Fruit fly (Drosophila melanogaster) whole organism, embryonic: ENCODE data around the gene pkaap.
A peak's percentile ranks its signal among the peaks of the same experiment; 100 is the strongest.

Experiments
- B-H1 ChIP-seq: fragments of 200-800 bp; sonication (Bioruptor generic); IDR thresholded peaks from 3 replicates; pipeline ENCODE4 v1.3.6; 2022; ENCODE audit warnings: missing biosample characterization, missing genetic modification characterization
- Bgb ChIP-seq: fragments of 200-800 bp; sonication (Bioruptor generic); IDR thresholded peaks from 2 replicates; pipeline ENCODE4 v1.3.6; 2022; ENCODE audit warnings: missing biosample characterization, missing genetic modification characterization; ENCODE audit not compliant: partially characterized antibody
- CG11695 ChIP-seq: fragments of 200-800 bp; sonication (Bioruptor generic); IDR thresholded peaks from 3 replicates; pipeline ENCODE4 v1.3.6; 2022; ENCODE audit warnings: missing biosample characterization, missing genetic modification characterization
- CG12391 ChIP-seq: fragments of 200-800 bp; sonication (Bioruptor generic); optimal IDR thresholded peaks from 3 replicates; lab custom pipeline; 2018; ENCODE audit warnings: missing biosample characterization, mild to moderate bottlenecking, missing genetic modification characterization, moderate library complexity
- CG13624 ChIP-seq: fragments of 200-800 bp; sonication (Bioruptor generic); optimal IDR thresholded peaks from 2 replicates; lab custom pipeline; 2016; ENCODE audit warnings: missing biosample characterization, missing genetic modification characterization
- CG14667 ChIP-seq: fragments of 200-800 bp; sonication (Bioruptor generic); IDR thresholded peaks from 2 replicates; pipeline ENCODE4 v1.3.6; 2022; ENCODE audit warnings: missing biosample characterization, missing genetic modification characterization
- CG15601 ChIP-seq: fragments of 200-800 bp; sonication (Bioruptor generic); optimal IDR thresholded peaks from 3 replicates; lab custom pipeline; 2019; ENCODE audit warnings: missing biosample characterization, mild to moderate bottlenecking, missing genetic modification characterization, moderate library complexity
- CG15696 ChIP-seq: fragments of 200-800 bp; sonication (Bioruptor generic); optimal IDR thresholded peaks from 2 replicates; lab custom pipeline; 2019; ENCODE audit warnings: missing biosample characterization, mild to moderate bottlenecking, missing genetic modification characterization, moderate library complexity
- CG1647 ChIP-seq: fragments of 200-800 bp; sonication (Bioruptor generic); optimal IDR thresholded peaks from 3 replicates; lab custom pipeline; 2016; ENCODE audit warnings: missing biosample characterization, missing genetic modification characterization
- CG17802 ChIP-seq: fragments of 200-800 bp; sonication (Bioruptor generic); optimal IDR thresholded peaks from 2 replicates; lab custom pipeline; 2018; ENCODE audit warnings: missing biosample characterization, mild to moderate bottlenecking, missing genetic modification characterization, moderate library complexity
- CG1792 ChIP-seq: fragments of 200-800 bp; sonication (Bioruptor generic); optimal IDR thresholded peaks from 2 replicates; lab custom pipeline; 2016; ENCODE audit warnings: missing biosample characterization, missing genetic modification characterization
- CG18476 ChIP-seq: fragments of 200-800 bp; sonication (Bioruptor generic); optimal IDR thresholded peaks from 2 replicates; lab custom pipeline; 2016; ENCODE audit warnings: missing biosample characterization, mild to moderate bottlenecking, missing genetic modification characterization
- CG30431 ChIP-seq: fragments of 200-800 bp; sonication (Bioruptor generic); optimal IDR thresholded peaks from 2 replicates; lab custom pipeline; 2017; ENCODE audit warnings: missing biosample characterization, missing genetic modification characterization
- CG3163 ChIP-seq: fragments of 200-800 bp; sonication (Bioruptor generic); optimal IDR thresholded peaks from 3 replicates; lab custom pipeline; 2016; ENCODE audit warnings: missing biosample characterization, missing genetic modification characterization
- CG4707 ChIP-seq: fragments of 200-800 bp; sonication (Bioruptor generic); optimal IDR thresholded peaks from 2 replicates; lab custom pipeline; 2018; ENCODE audit warnings: missing biosample characterization, mild to moderate bottlenecking, missing genetic modification characterization, moderate library complexity
- CG5180 ChIP-seq: fragments of 200-800 bp; sonication (Bioruptor generic); optimal IDR thresholded peaks from 3 replicates; lab custom pipeline; 2017; ENCODE audit warnings: missing biosample characterization, missing genetic modification characterization, mild to moderate bottlenecking, moderate library complexity, missing genetic modification reagents
- CG8478 ChIP-seq: fragments of >200 bp; optimal IDR thresholded peaks from 2 replicates; lab custom pipeline; 2018
- CG8924 ChIP-seq: fragments of 200-800 bp; optimal IDR thresholded peaks from 3 replicates; lab custom pipeline; 2019; ENCODE audit warnings: missing biosample characterization, mild to moderate bottlenecking, missing genetic modification characterization, moderate library complexity
- CG9932 ChIP-seq: fragments of 200-800 bp; sonication (Bioruptor generic); IDR thresholded peaks from 2 replicates; pipeline ENCODE4 v1.3.6; 2022; ENCODE audit warnings: missing biosample characterization, missing genetic modification characterization
- Ets97D ChIP-seq: fragments of 200-800 bp; sonication (Bioruptor generic); optimal IDR thresholded peaks from 3 replicates; lab custom pipeline; 2016; ENCODE audit warnings: missing biosample characterization, missing genetic modification characterization
- HLH54F ChIP-seq: fragments of 200-800 bp; sonication (Bioruptor generic); optimal IDR thresholded peaks from 3 replicates; lab custom pipeline; 2016; ENCODE audit warnings: missing biosample characterization, missing genetic modification characterization
- Hmx ChIP-seq: fragments of 200-800 bp; sonication (Bioruptor generic); optimal IDR thresholded peaks from 2 replicates; lab custom pipeline; 2016; ENCODE audit warnings: missing biosample characterization, missing genetic modification characterization
- Hr51 ChIP-seq, 2 experiments: fragments of 200-800 bp; sonication (Bioruptor generic); optimal IDR thresholded peaks; 2 replicates in 1 of 2; 3 replicates in 1 of 2; lab custom pipeline; 2016 to 2018; ENCODE audit warnings: missing biosample characterization in 2 of 2, missing genetic modification characterization in 2 of 2, mild to moderate bottlenecking in 1 of 2, moderate library complexity in 1 of 2
- Neu2 ChIP-seq: fragments of 200-800 bp; sonication (Bioruptor generic); optimal IDR thresholded peaks from 3 replicates; lab custom pipeline; 2016; ENCODE audit warnings: missing biosample characterization, missing genetic modification characterization, borderline replicate concordance
- Sry-β ChIP-seq: fragments of 200-800 bp; sonication (Bioruptor generic); optimal IDR thresholded peaks from 2 replicates; lab custom pipeline; 2018; ENCODE audit warnings: missing biosample characterization, mild to moderate bottlenecking, missing genetic modification characterization, moderate library complexity
- Usf ChIP-seq: fragments of 200-800 bp; sonication (Bioruptor generic); optimal IDR thresholded peaks from 2 replicates; lab custom pipeline; 2017; ENCODE audit warnings: missing genotype, missing biosample characterization, missing genetic modification characterization
- amos ChIP-seq: fragments of 200-800 bp; sonication (Bioruptor generic); IDR thresholded peaks from 2 replicates; pipeline ENCODE4 v1.3.6; 2022; ENCODE audit warnings: missing biosample characterization, missing genetic modification characterization; ENCODE audit not compliant: partially characterized antibody
- ap ChIP-seq: fragments of 200-800 bp; sonication (Bioruptor generic); IDR thresholded peaks from 2 replicates; pipeline ENCODE4 v1.3.6; 2022; ENCODE audit warnings: missing biosample characterization, missing genetic modification characterization
- br ChIP-seq: fragments of >200 bp; optimal IDR thresholded peaks from 2 replicates; lab custom pipeline; 2017
- corto ChIP-seq: fragments of 200-800 bp; sonication (Bioruptor generic); optimal IDR thresholded peaks from 2 replicates; lab custom pipeline; 2016; ENCODE audit warnings: missing biosample characterization, mild to moderate bottlenecking, missing genetic modification characterization, moderate library complexity
- ftz-f1 ChIP-seq: fragments of 200-800 bp; sonication (Bioruptor generic); optimal IDR thresholded peaks from 2 replicates; lab custom pipeline; 2016; ENCODE audit warnings: missing biosample characterization, missing genetic modification characterization
- fu2 ChIP-seq: fragments of 200-800 bp; sonication (Bioruptor generic); optimal IDR thresholded peaks from 2 replicates; lab custom pipeline; 2016; ENCODE audit warnings: missing biosample characterization, missing genetic modification characterization
- gfzf ChIP-seq: fragments of 200-800 bp; sonication (Bioruptor generic); optimal IDR thresholded peaks from 2 replicates; lab custom pipeline; 2016; ENCODE audit warnings: missing biosample characterization, mild to moderate bottlenecking, missing genetic modification characterization, moderate library complexity
- ind ChIP-seq: fragments of 200-800 bp; sonication (Bioruptor generic); optimal IDR thresholded peaks from 3 replicates; lab custom pipeline; 2016; ENCODE audit warnings: missing biosample characterization, missing genetic modification characterization
- jing ChIP-seq: fragments of 200-800 bp; sonication (Bioruptor generic); optimal IDR thresholded peaks from 2 replicates; lab custom pipeline; 2018; ENCODE audit warnings: missing biosample characterization, mild to moderate bottlenecking, missing genetic modification characterization
- jumu ChIP-seq: fragments of 200-800 bp; sonication (Bioruptor generic); optimal IDR thresholded peaks from 3 replicates; lab custom pipeline; 2016; ENCODE audit warnings: missing biosample characterization, missing genetic modification characterization
- kay ChIP-seq: fragments of 200-800 bp; sonication (Bioruptor generic); optimal IDR thresholded peaks from 2 replicates; lab custom pipeline; 2016; ENCODE audit warnings: missing biosample characterization, missing genetic modification characterization
- knrl ChIP-seq: fragments of 200-800 bp; sonication (Bioruptor generic); IDR thresholded peaks from 3 replicates; pipeline ENCODE4 v1.3.6; 2022; ENCODE audit warnings: missing biosample characterization, missing genetic modification characterization; ENCODE audit not compliant: partially characterized antibody
- luna ChIP-seq: fragments of 200-800 bp; sonication (Bioruptor generic); optimal IDR thresholded peaks from 2 replicates; lab custom pipeline; 2016; ENCODE audit warnings: missing biosample characterization, missing genetic modification characterization
- nmo ChIP-seq: fragments of 200-800 bp; sonication (Bioruptor generic); optimal IDR thresholded peaks from 2 replicates; lab custom pipeline; 2018; ENCODE audit warnings: missing biosample characterization, mild to moderate bottlenecking, missing genetic modification characterization, moderate library complexity
- onecut ChIP-seq: fragments of 200-800 bp; sonication (Bioruptor generic); IDR thresholded peaks from 2 replicates; pipeline ENCODE4 v1.3.6; 2022; ENCODE audit warnings: missing biosample characterization, missing genetic modification characterization
- rib ChIP-seq: fragments of 200-800 bp; sonication (Bioruptor generic); IDR thresholded peaks from 2 replicates; pipeline ENCODE4 v1.3.6; 2022; ENCODE audit warnings: missing biosample characterization, missing genetic modification characterization
- run ChIP-seq: fragments of 200-800 bp; sonication (Bioruptor generic); optimal IDR thresholded peaks from 3 replicates; lab custom pipeline; 2018; ENCODE audit warnings: missing biosample characterization, mild to moderate bottlenecking, missing genetic modification characterization
- sd ChIP-seq: fragments of 200-800 bp; sonication (Bioruptor generic); optimal IDR thresholded peaks from 3 replicates; lab custom pipeline; 2018; ENCODE audit warnings: missing biosample characterization, mild to moderate bottlenecking, missing genetic modification characterization, moderate library complexity
- sna ChIP-seq: fragments of 200-800 bp; sonication (Bioruptor generic); IDR thresholded peaks from 2 replicates; pipeline ENCODE4 v1.3.6; 2022; ENCODE audit warnings: missing biosample characterization, missing genetic modification characterization; ENCODE audit not compliant: partially characterized antibody
- ttk ChIP-seq: fragments of 200-800 bp; sonication (Bioruptor generic); IDR thresholded peaks from 2 replicates; pipeline ENCODE4 v2.1.2; 2022; ENCODE audit warnings: missing biosample characterization, missing genetic modification characterization
- unc-4 ChIP-seq: fragments of 200-800 bp; sonication (Bioruptor generic); IDR thresholded peaks from 2 replicates; pipeline ENCODE4 v1.3.6; 2022; ENCODE audit warnings: missing biosample characterization, missing genetic modification characterization; ENCODE audit not compliant: partially characterized antibody
- vfl ChIP-seq: fragments of 200-800 bp; sonication (Bioruptor generic); optimal IDR thresholded peaks from 2 replicates; lab custom pipeline; 2016; ENCODE audit warnings: missing biosample characterization, missing genetic modification characterization
- vnd ChIP-seq: fragments of 200-800 bp; sonication (Bioruptor generic); IDR thresholded peaks from 3 replicates; pipeline ENCODE4 v1.3.6; 2022; ENCODE audit warnings: missing biosample characterization, missing genetic modification characterization; ENCODE audit not compliant: partially characterized antibody

Gene pkaap

dm6 chr2L:16284306-16285299, 3.5 kb upstream of the pkaap start (continued):
- peak; percentile 41 for TF ChIP-seq sd (tag; lab: Kevin White, UChicago)
- TF ChIP-seq knrl: no peak
- TF ChIP-seq unc-4 (GFP tag; lab: Robert Waterston, UW): no peak
- peak; percentile 36 for TF ChIP-seq CG8924
- peak; percentile 0 for TF ChIP-seq CG15601 (tag; lab: Kevin White, UChicago)
- no peak for TF ChIP-seq ttk (GFP tag; lab: Robert Waterston, UW)
- TF ChIP-seq Neu2: no peak
- no peak for TF ChIP-seq fu2 (GFP tag; lab: Kevin White, UChicago)
- TF ChIP-seq CG4707 (GFP tag; lab: Kevin White, UChicago): peak; percentile 58
- TF ChIP-seq ind (GFP tag; lab: Kevin White, UChicago): peak; percentile 50
- TF ChIP-seq ap (GFP tag; lab: Robert Waterston, UW): no peak
- no peak for TF ChIP-seq CG9932
- peak; percentile 37 for TF ChIP-seq nmo
- peak; percentile 78 for TF ChIP-seq CG3163
- peak; percentile 76 for TF ChIP-seq CG13624 (GFP tag; lab: Kevin White, UChicago)
- no peak for TF ChIP-seq vnd (GFP tag; lab: Robert Waterston, UW)
- no peak for TF ChIP-seq CG17802 (tag; lab: Kevin White, UChicago)
- TF ChIP-seq vfl (GFP tag; lab: Kevin White, UChicago): no peak
- peak; percentile 48 for TF ChIP-seq HLH54F (GFP tag; lab: Kevin White, UChicago)
- peak; percentile 3 for TF ChIP-seq CG1792 (GFP tag; lab: Kevin White, UChicago)
- TF ChIP-seq run (tag; lab: Kevin White, UChicago): no peak
- TF ChIP-seq onecut: peak; percentile 42
- no peak for TF ChIP-seq rib (GFP tag; lab: Robert Waterston, UW)
- peak; percentile 8 for TF ChIP-seq Hmx
- TF ChIP-seq Hr51 (GFP tag; optimal IDR thresholded peaks at IDR 0.05; lab: Kevin White, UChicago): peak; percentile 10 to 72
- no peak for TF ChIP-seq Bgb
- TF ChIP-seq kay (GFP tag; lab: Kevin White, UChicago): no peak
- peak; percentile 27 for TF ChIP-seq CG5180 (GFP tag; lab: Kevin White, UChicago)
- TF ChIP-seq B-H1 (GFP tag; lab: Robert Waterston, UW): no peak
- TF ChIP-seq luna (GFP tag; lab: Kevin White, UChicago): no peak
- TF ChIP-seq CG12391 (tag; lab: Kevin White, UChicago): peak; percentile 56
- no peak for TF ChIP-seq Sry-β (GFP tag; lab: Kevin White, UChicago)
- peak; percentile 0 for TF ChIP-seq CG1647 (GFP tag; lab: Kevin White, UChicago)
- peak; percentile 35 for TF ChIP-seq corto (GFP tag; lab: Kevin White, UChicago)
- peak; percentile 74 for TF ChIP-seq CG8478 (lab: Kevin White, UChicago)
- TF ChIP-seq br: no peak
- TF ChIP-seq sna (GFP tag; lab: Robert Waterston, UW): no peak
- TF ChIP-seq gfzf (GFP tag; lab: Kevin White, UChicago): no peak
- TF ChIP-seq CG14667 (GFP tag; lab: Robert Waterston, UW): no peak
- no peak for TF ChIP-seq Usf (GFP tag; lab: Kevin White, UChicago)
- TF ChIP-seq CG18476 (GFP tag; lab: Kevin White, UChicago): peak; percentile 25
- TF ChIP-seq jing (GFP tag; lab: Kevin White, UChicago): no peak
- no peak for TF ChIP-seq jumu
- TF ChIP-seq CG15696 (tag; lab: Kevin White, UChicago): no peak
- TF ChIP-seq amos (GFP tag; lab: Robert Waterston, UW): no peak
- no peak for TF ChIP-seq CG11695 (GFP tag; lab: Robert Waterston, UW)
- TF ChIP-seq Ets97D (GFP tag; lab: Kevin White, UChicago): peak; percentile 74
- no peak for TF ChIP-seq CG30431 (GFP tag; lab: Kevin White, UChicago)
- TF ChIP-seq ftz-f1 (GFP tag; lab: Kevin White, UChicago): peak; percentile 31
